Worm (Caenorhabditis elegans) whole organism, L3 larva: ENCODE results near the gene Y79H2A.12.

Source experiments
- ZK546.5 ChIP-seq: sonication (generic microtip); optimal IDR thresholded peaks from 2 replicates; lab custom pipeline; 2017; ENCODE audit warnings: missing biosample characterization, missing genetic modification characterization
- ama-1 ChIP-seq: fragments of 150-350 bp; optimal IDR thresholded peaks from 2 replicates; lab custom pipeline; 2018
- ceh-28 ChIP-seq: fragments of 150-350 bp; optimal IDR thresholded peaks from 2 replicates; lab custom pipeline; 2014; ENCODE audit warnings: missing biosample characterization, missing genetic modification reagents, missing genetic modification characterization
- ceh-82 ChIP-seq: fragments of 150-350 bp; optimal IDR thresholded peaks from 2 replicates; lab custom pipeline; 2014; ENCODE audit warnings: missing biosample characterization, missing genetic modification characterization
- ceh-9 ChIP-seq: sonication (generic microtip); optimal IDR thresholded peaks from 2 replicates; lab custom pipeline; 2018; ENCODE audit warnings: missing biosample characterization, missing genetic modification characterization
- daf-12 ChIP-seq: fragments of 150-350 bp; optimal IDR thresholded peaks from 2 replicates; lab custom pipeline; 2014; ENCODE audit warnings: missing biosample characterization, missing genetic modification reagents, missing genetic modification characterization
- egl-27 ChIP-seq: sonication (generic microtip); optimal IDR thresholded peaks from 4 replicates; lab custom pipeline; 2017; ENCODE audit warnings: missing biosample characterization, missing genetic modification reagents, missing genetic modification characterization
- egl-5 ChIP-seq: fragments of 150-350 bp; optimal IDR thresholded peaks from 2 replicates; lab custom pipeline; 2017; ENCODE audit warnings: missing biosample characterization, missing genetic modification reagents, missing genetic modification characterization, inconsistent platforms
- elt-1 ChIP-seq: fragments of 150-350 bp; optimal IDR thresholded peaks from 2 replicates; lab custom pipeline; 2014; ENCODE audit warnings: missing biosample characterization, missing genetic modification characterization
- elt-2 ChIP-seq: sonication (generic microtip); optimal IDR thresholded peaks from 2 replicates; lab custom pipeline; 2016; ENCODE audit warnings: missing genetic modification reagents, mild to moderate bottlenecking, missing genetic modification characterization, missing compliant biosample characterization
- elt-3 ChIP-seq, 3 experiments: fragments of 150-350 bp in 1 of 3; sonication (generic microtip) in 2 of 3; optimal IDR thresholded peaks; 2 replicates in 2 of 3; 4 replicates in 1 of 3; lab custom pipeline; 2014 to 2017; ENCODE audit warnings: missing biosample characterization in 3 of 3, missing genetic modification characterization in 3 of 3
- eor-1 ChIP-seq, 2 experiments: fragments of 150-350 bp; optimal IDR thresholded peaks; 2 replicates each; lab custom pipeline; 2014 to 2018; ENCODE audit warnings: missing biosample characterization in 2 of 2, missing genetic modification characterization in 2 of 2
- hmg-11 ChIP-seq: sonication (generic microtip); optimal IDR thresholded peaks from 2 replicates; lab custom pipeline; 2016; ENCODE audit warnings: missing genetic modification characterization, missing compliant biosample characterization
- jun-1 ChIP-seq: fragments of 150-350 bp; optimal IDR thresholded peaks from 2 replicates; lab custom pipeline; 2014; ENCODE audit warnings: missing biosample characterization, missing genetic modification reagents, missing genetic modification characterization
- lin-15B ChIP-seq: fragments of 150-350 bp; optimal IDR thresholded peaks from 2 replicates; lab custom pipeline; 2014; ENCODE audit warnings: missing biosample characterization, missing genetic modification characterization
- lin-39 ChIP-seq: fragments of 150-350 bp; optimal IDR thresholded peaks from 2 replicates; lab custom pipeline; 2018; ENCODE audit warnings: missing biosample characterization, missing genetic modification reagents, missing genetic modification characterization
- nfya-1 ChIP-seq: sonication (generic microtip); optimal IDR thresholded peaks from 2 replicates; lab custom pipeline; 2017; ENCODE audit warnings: missing genetic modification characterization, mild to moderate bottlenecking, missing compliant biosample characterization, antibody characterized with exemption, moderate library complexity; ENCODE audit not compliant: insufficient read depth
- nhr-12 ChIP-seq: fragments of 150-350 bp; optimal IDR thresholded peaks from 2 replicates; lab custom pipeline; 2014; ENCODE audit warnings: missing biosample characterization, missing genetic modification characterization
- nhr-23 ChIP-seq: fragments of 150-350 bp; optimal IDR thresholded peaks from 2 replicates; lab custom pipeline; 2014; ENCODE audit warnings: missing biosample characterization, missing genetic modification reagents, missing genetic modification characterization
- nhr-237 ChIP-seq: fragments of 150-350 bp; optimal IDR thresholded peaks from 2 replicates; lab custom pipeline; 2014; ENCODE audit warnings: missing biosample characterization, missing genetic modification characterization
- nhr-25 ChIP-seq: sonication (generic microtip); optimal IDR thresholded peaks from 2 replicates; lab custom pipeline; 2017; ENCODE audit warnings: missing biosample characterization, missing genetic modification characterization
- nhr-28 ChIP-seq: fragments of 150-350 bp; optimal IDR thresholded peaks from 2 replicates; lab custom pipeline; 2014; ENCODE audit warnings: missing biosample characterization, missing genetic modification characterization
- nhr-43 ChIP-seq: sonication (generic microtip); optimal IDR thresholded peaks from 2 replicates; lab custom pipeline; 2016; ENCODE audit warnings: mild to moderate bottlenecking, missing genetic modification characterization, missing compliant biosample characterization; ENCODE audit not compliant: poor library complexity, severe bottlenecking
- nhr-67 ChIP-seq: fragments of 150-350 bp; optimal IDR thresholded peaks from 2 replicates; lab custom pipeline; 2014; ENCODE audit warnings: missing biosample characterization, missing genetic modification characterization
- nhr-76 ChIP-seq: fragments of 150-350 bp; sonication (generic microtip); optimal IDR thresholded peaks from 5 replicates; lab custom pipeline; 2014; ENCODE audit warnings: missing biosample characterization, missing genetic modification characterization
- nhr-77 ChIP-seq: fragments of 150-350 bp; optimal IDR thresholded peaks from 2 replicates; lab custom pipeline; 2014; ENCODE audit warnings: missing biosample characterization, missing genetic modification characterization
- pha-4 ChIP-seq: fragments of 150-350 bp; optimal IDR thresholded peaks from 2 replicates; lab custom pipeline; 2014; ENCODE audit warnings: missing biosample characterization, missing genetic modification reagents, missing genetic modification characterization
- pqm-1 ChIP-seq: fragments of 150-350 bp; optimal IDR thresholded peaks from 2 replicates; lab custom pipeline; 2017; ENCODE audit warnings: missing biosample characterization, missing genetic modification characterization, inconsistent platforms
- skn-1 ChIP-seq: fragments of 150-350 bp; optimal IDR thresholded peaks from 2 replicates; lab custom pipeline; 2014; ENCODE audit warnings: missing biosample characterization, missing genetic modification characterization
- snpc-4 ChIP-seq: fragments of 150-350 bp; optimal IDR thresholded peaks from 2 replicates; lab custom pipeline; 2014; ENCODE audit warnings: missing biosample characterization, missing genetic modification characterization
- tbx-2 ChIP-seq: sonication (generic microtip); optimal IDR thresholded peaks from 2 replicates; lab custom pipeline; 2016; ENCODE audit warnings: mild to moderate bottlenecking, missing genetic modification characterization, missing compliant biosample characterization
- unc-39 ChIP-seq: sonication (generic microtip); optimal IDR thresholded peaks from 4 replicates; lab custom pipeline; 2017; ENCODE audit warnings: missing biosample characterization, missing genetic modification characterization
- ztf-11 ChIP-seq: fragments of 150-350 bp; optimal IDR thresholded peaks from 2 replicates; lab custom pipeline; 2014; ENCODE audit warnings: missing biosample characterization, missing genetic modification characterization
- ztf-4 ChIP-seq: fragments of 150-350 bp; optimal IDR thresholded peaks from 2 replicates; lab custom pipeline; 2014; ENCODE audit warnings: missing biosample characterization, missing genetic modification characterization

Y79H2A.12 gene

ce11 chrIII:12017999-12018398 lies 10.7 kb downstream of the Y79H2A.12 start:
- TF ChIP-seq ama-1 (lab: Kevin White, UChicago) (peak; percentile 73), nhr-25 (tag; lab: Kevin White, UChicago) (peak; percentile 37), ZK546.5 (tag; lab: Kevin White, UChicago) (no peak)

DNA sequence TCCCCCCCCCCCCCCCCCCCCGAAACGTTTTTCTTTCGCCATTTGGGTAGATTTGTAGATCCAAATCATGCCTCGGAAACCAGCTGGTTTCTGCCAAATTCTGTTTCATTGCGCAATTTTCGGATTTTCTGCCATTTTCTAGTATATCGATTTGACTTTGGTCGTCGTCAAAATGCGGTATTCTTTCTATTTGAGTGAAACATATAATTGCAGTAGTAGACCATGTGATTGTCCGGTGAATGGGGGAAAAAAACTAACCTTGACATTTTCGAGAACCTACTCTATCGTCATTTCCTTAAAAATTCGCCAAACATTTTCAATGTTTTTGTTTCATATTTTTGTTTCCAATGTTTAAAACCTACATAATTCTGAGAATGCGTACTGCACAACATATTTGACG lies 13.1 kb downstream of the Y79H2A.12 start:
- no peak for TF ChIP-seq unc-39 (tag; lab: Kevin White, UChicago)
- no peak for TF ChIP-seq elt-2
- no peak for TF ChIP-seq pqm-1 (tag; lab: Kevin White, UChicago)
- TF ChIP-seq nhr-25 (tag; lab: Kevin White, UChicago): peak; percentile 69
- no peak for TF ChIP-seq egl-5 (tag; lab: Kevin White, UChicago)
- no peak for TF ChIP-seq ZK546.5 (tag; lab: Kevin White, UChicago)
- TF ChIP-seq nhr-23 (tag; lab: Kevin White, UChicago): peak; percentile 72

DNA sequence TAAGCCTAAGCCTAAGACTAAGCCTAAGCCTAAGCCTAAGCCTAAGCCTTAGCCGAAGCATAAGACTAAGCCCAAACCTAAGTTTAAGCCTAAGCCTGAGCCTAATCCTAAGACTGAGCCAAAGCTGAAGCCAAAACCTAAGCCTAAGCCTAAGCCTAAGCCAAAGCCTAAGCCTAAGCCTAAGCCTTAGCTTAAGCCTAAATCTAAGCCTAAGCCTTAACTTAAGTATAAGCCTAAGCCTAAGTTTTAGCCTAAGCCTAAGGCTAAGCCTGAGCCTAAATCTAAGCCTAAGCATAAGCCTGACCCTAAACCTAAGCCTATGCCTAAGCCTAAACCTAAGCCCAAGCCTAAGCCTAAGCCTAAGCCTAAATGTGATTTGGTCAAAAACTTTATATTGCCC lies 13.5 kb downstream of the Y79H2A.12 start:
- TF ChIP-seq snpc-4 (tag; lab: Kevin White, UChicago) (no peak), nhr-25 (tag; lab: Kevin White, UChicago) (no peak), ama-1 (lab: Kevin White, UChicago) (no peak), elt-1 (tag; lab: Kevin White, UChicago) (no peak), nhr-67 (no peak), pqm-1 (tag; lab: Kevin White, UChicago) (no peak), ztf-4 (tag; lab: Kevin White, UChicago) (no peak), ceh-28 (tag; lab: Kevin White, UChicago) (no peak), eor-1 (tag; optimal IDR thresholded peaks at IDR 0.05; lab: Kevin White, UChicago) (no peak), hmg-11 (tag; lab: Kevin White, UChicago) (no peak), egl-27 (tag; lab: Kevin White, UChicago) (no peak), ceh-9 (tag; lab: Kevin White, UChicago) (no peak), daf-12 (tag; lab: Kevin White, UChicago) (no peak), nhr-76 (no peak), elt-3 (tag; optimal IDR thresholded peaks at IDR 0.05; lab: Kevin White, UChicago) (no peak), unc-39 (tag; lab: Kevin White, UChicago) (no peak)

- TF ChIP-seq nhr-23 (tag; lab: Kevin White, UChicago) (no peak), jun-1 (no peak), lin-15B (no peak), nhr-77 (tag; lab: Kevin White, UChicago) (no peak), nhr-12 (tag; lab: Kevin White, UChicago) (no peak), nfya-1 (tag; lab: Kevin White, UChicago) (no peak), lin-39 (tag; lab: Kevin White, UChicago) (no peak), ceh-9 (tag; lab: Kevin White, UChicago) (no peak), tbx-2 (tag; lab: Kevin White, UChicago) (no peak), nhr-28 (tag; lab: Kevin White, UChicago) (no peak), pha-4 (tag; lab: Kevin White, UChicago) (no peak), nhr-43 (no peak)
These were observed 14.2 kb downstream of the Y79H2A.12 start for ce11 chrIII:12014503-12014902.

DNA sequence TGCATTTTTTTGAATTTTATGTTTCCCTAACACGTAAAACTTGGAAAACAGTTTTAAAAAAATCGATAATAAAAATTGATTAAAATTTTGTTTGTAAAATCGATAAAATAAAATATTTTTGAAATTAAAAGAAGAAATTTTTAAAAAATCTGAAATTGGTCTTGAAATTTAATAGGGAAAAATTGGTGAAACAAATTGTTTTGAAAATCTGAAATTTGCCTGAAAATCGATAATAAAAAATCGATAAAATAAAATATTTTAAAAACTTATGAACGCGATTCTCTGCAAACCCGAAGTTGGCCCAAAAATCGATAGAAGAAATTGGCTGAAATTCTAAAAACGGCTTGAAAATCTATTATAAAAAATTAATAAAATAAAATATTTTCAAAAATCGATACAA lies 15.0 kb downstream of the Y79H2A.12 start:
- no peak for TF ChIP-seq ztf-11 (tag; lab: Kevin White, UChicago)
- TF ChIP-seq skn-1: no peak
- TF ChIP-seq nhr-237: no peak
- TF ChIP-seq ceh-28 (tag; lab: Kevin White, UChicago): peak; percentile 56

DNA sequence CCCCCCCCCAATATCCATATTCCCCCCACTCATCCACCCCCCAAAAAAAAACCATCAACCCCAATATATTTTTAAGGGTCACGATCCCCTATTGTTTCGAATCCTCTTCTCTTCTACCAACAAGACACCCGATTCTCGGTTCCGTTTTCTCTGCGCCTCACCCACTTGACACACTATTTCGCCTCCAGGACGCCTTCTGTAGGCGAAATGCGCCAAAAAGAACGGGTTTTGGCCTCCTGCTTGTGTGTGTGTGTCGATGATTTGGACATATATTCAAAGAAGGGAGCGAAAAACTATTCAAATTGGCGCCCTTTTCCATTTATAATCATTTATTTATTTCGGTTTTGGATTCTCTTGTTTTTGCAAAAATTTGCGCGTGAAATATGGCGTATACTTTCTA lies 15.6 kb downstream of the Y79H2A.12 start:
- TF ChIP-seq eor-1 (tag; optimal IDR thresholded peaks at IDR 0.05; lab: Kevin White, UChicago) (no peak), nhr-23 (tag; lab: Kevin White, UChicago) (peak; percentile 52), ceh-82 (tag; lab: Kevin White, UChicago) (no peak), nhr-25 (tag; lab: Kevin White, UChicago) (peak; percentile 69), hmg-11 (tag; lab: Kevin White, UChicago) (peak; percentile 6)
